Fruit fly (Drosophila melanogaster) whole organism, adult: ENCODE data around the gene CG9514.

Experiments
- Crg-1 ChIP-seq: fragments of 200-800 bp; sonication (Bioruptor generic); optimal IDR thresholded peaks from 2 replicates; lab custom pipeline; 2016; ENCODE audit warnings: missing biosample characterization, missing genetic modification characterization
- cic ChIP-seq: fragments of 200-800 bp; sonication (Bioruptor generic); optimal IDR thresholded peaks from 2 replicates; lab custom pipeline; 2017; ENCODE audit warnings: missing biosample characterization, mild to moderate bottlenecking, missing genetic modification characterization, moderate library complexity
- kay ChIP-seq: fragments of 200-800 bp; sonication (Bioruptor generic); peaks from one replicate; lab custom pipeline; 2016; ENCODE audit warnings: missing biosample characterization, missing genetic modification characterization, borderline replicate concordance

DNA sequence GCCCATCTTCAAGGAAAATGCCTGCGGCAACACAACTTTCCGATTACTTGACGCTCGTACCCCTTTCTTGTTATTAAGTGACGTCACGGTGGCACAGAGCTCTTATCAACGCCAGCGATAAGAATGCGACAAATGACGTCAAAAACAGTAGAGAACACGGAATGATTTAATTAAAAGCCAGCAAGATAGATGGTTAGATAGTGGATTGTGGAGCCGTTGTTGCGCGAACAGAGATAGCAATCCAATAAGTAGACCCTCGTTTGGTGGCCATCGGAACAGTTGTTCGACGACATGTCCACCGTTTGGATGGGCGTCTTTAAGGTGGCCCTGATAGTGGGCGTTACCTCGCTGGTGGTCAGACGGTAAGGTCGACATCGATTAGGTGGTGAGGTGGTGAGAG lies 33.1 kb upstream of the CG9514 start:
- TF ChIP-seq Crg-1 (GFP tag; lab: Kevin White, UChicago) (no peak), kay (GFP tag; lab: Kevin White, UChicago) (no peak), cic (peak; percentile 26)
